Fruit fly (Drosophila melanogaster): ENCODE data around the gene CG14262.

The CG14262 gene

DNA sequence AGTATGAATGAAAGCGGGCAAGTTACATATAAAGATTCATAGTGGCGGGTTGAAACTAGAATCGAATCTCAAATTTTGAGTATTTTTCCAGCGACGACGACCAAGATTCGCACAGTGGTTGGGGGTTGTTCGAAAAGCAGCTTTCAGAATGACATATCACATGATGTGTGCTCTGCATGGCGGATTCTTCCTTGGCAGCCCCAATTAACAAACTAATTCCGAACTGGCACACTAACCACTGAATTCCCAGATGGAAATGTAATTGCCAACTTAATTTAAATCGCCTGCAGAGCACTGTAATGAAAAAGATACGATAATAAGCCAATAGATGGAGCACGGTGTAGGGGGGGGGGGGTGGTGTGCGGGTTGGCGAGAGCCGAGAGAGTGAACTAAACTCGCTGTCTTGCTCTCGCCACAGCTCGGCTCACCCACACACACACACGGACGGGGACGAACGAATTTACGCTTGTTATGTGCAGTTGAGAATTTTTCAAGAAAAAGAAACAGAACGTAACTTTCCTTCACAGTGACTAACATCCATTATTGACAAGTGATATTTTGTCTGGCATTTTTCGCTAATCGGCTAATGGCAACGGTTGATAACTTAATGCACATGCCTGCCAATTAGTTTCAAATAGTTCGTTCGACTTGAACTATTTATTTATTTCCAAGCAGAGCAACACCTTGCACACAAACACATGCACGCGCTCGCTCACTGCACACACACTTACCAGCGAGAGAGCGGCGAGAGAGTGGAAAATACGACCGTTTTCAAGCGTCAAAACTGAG lies 16.0 kb upstream of the CG14262 start (continued):
- TF ChIP-seq CG10669 (GFP tag; optimal IDR thresholded peaks at IDR 0.05), result peak; percentile 98
- peak; percentile 90 for TF ChIP-seq CG6854 (GFP tag; optimal IDR thresholded peaks at IDR 0.05)
- peak; percentile 97 for TF ChIP-seq Sox15 (GFP tag; optimal IDR thresholded peaks at IDR 0.05)
- peak; percentile 94 for TF ChIP-seq CG11762 (GFP tag; optimal IDR thresholded peaks at IDR 0.05; ENCODE audit: insufficient read depth)
- peak; percentile 98 for TF ChIP-seq topi (GFP tag; optimal IDR thresholded peaks at IDR 0.05)
- TF ChIP-seq fkh (GFP tag; optimal IDR thresholded peaks at IDR 0.05), result peak; percentile 80
- TF ChIP-seq CG6163 (GFP tag; IDR thresholded peaks at IDR 0.05), result peak; percentile 98
- TF ChIP-seq vri (GFP tag; optimal IDR thresholded peaks at IDR 0.05), result peak; percentile 95
- peak; percentile 96 for TF ChIP-seq fd85E (GFP tag; optimal IDR thresholded peaks at IDR 0.05)
- TF ChIP-seq CG6276 (GFP tag; optimal IDR thresholded peaks at IDR 0.05), result peak; percentile 97
- TF ChIP-seq CG10631 (GFP tag; optimal IDR thresholded peaks at IDR 0.05), result peak; percentile 97
- TF ChIP-seq fd59A (GFP tag; optimal IDR thresholded peaks at IDR 0.05), result peak; percentile 96
- TF ChIP-seq dac (GFP tag; optimal IDR thresholded peaks at IDR 0.05), result peak; percentile 98
- peak; percentile 99 for TF ChIP-seq eg (GFP tag; IDR thresholded peaks at IDR 0.05)
- TF ChIP-seq CG3919 (GFP tag; optimal IDR thresholded peaks at IDR 0.05), result peak; percentile 99
- peak; percentile 98 for TF ChIP-seq pdm3 (GFP tag; optimal IDR thresholded peaks at IDR 0.05)
- TF ChIP-seq acj6 (GFP tag; optimal IDR thresholded peaks at IDR 0.05), result peak; percentile 97
- peak; percentile 97 for TF ChIP-seq Smox (GFP tag; optimal IDR thresholded peaks at IDR 0.05)
- TF ChIP-seq CG31627 (GFP tag; optimal IDR thresholded peaks at IDR 0.05), result peak; percentile 98
- peak; percentile 97 for TF ChIP-seq CG6792 (GFP tag; optimal IDR thresholded peaks at IDR 0.05)
- TF ChIP-seq CG7368 (GFP tag; optimal IDR thresholded peaks at IDR 0.05), result peak; percentile 98
- peak; percentile 79 for TF ChIP-seq Blimp-1 (GFP tag; optimal IDR thresholded peaks at IDR 0.05)
- peak; percentile 96 for TF ChIP-seq CG16779 (tag; optimal IDR thresholded peaks at IDR 0.05)
- peak; percentile 97 for TF ChIP-seq Ets21C (GFP tag; optimal IDR thresholded peaks at IDR 0.05)
- peak; percentile 99 for TF ChIP-seq Sox14 (GFP tag; optimal IDR thresholded peaks at IDR 0.05)
- peak; percentile 95 for TF ChIP-seq Lpt (GFP tag; optimal IDR thresholded peaks at IDR 0.05)
- TF ChIP-seq Ets96B (tag; optimal IDR thresholded peaks at IDR 0.05), result peak; percentile 97
- peak; percentile 92 for TF ChIP-seq CG3032 (tag; optimal IDR thresholded peaks at IDR 0.05)
- TF ChIP-seq OdsH (GFP tag; optimal IDR thresholded peaks at IDR 0.05), result peak; percentile 98
- peak; percentile 97 for TF ChIP-seq achi (GFP tag; optimal IDR thresholded peaks at IDR 0.05)

DNA sequence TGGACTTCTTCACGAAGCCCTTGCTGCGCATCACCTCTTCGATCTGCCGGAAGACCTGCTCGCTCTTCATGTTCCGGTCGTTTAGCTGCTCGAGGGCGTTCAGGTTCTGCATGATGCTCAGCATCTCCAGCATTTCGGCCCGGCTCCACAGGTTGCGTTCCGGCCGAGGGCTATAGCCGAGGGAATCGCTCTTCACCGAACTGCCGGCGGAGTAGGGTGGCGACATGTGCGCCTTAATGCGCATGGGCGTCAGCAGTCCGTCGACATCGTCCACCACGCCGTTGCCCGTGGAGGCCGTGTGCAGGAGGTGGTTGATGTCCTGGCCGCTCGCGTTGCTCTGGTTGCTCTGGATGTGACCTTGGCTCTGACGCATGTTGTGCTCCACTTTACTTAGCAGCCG lies 14.2 kb upstream of the CG14262 start:
- TF ChIP-seq topi (GFP tag; optimal IDR thresholded peaks at IDR 0.05), result no peak
- no peak for TF ChIP-seq Ets21C (GFP tag; optimal IDR thresholded peaks at IDR 0.05)
- TF ChIP-seq CG6163 (GFP tag; IDR thresholded peaks at IDR 0.05), result no peak
- no peak for TF ChIP-seq Smox (GFP tag; optimal IDR thresholded peaks at IDR 0.05)
- TF ChIP-seq CG10669 (GFP tag; optimal IDR thresholded peaks at IDR 0.05), result no peak
- no peak for TF ChIP-seq Hr4 (GFP tag; optimal IDR thresholded peaks at IDR 0.05)
- TF ChIP-seq CG7368 (GFP tag; optimal IDR thresholded peaks at IDR 0.05), result no peak
- TF ChIP-seq vri (GFP tag; optimal IDR thresholded peaks at IDR 0.05), result no peak
- TF ChIP-seq CG34406 (GFP tag; optimal IDR thresholded peaks at IDR 0.05), result no peak
- no peak for TF ChIP-seq CG11762 (GFP tag; optimal IDR thresholded peaks at IDR 0.05; ENCODE audit: insufficient read depth)
- TF ChIP-seq CG8632 (GFP tag; optimal IDR thresholded peaks at IDR 0.05), result no peak
- no peak for TF ChIP-seq CG32006 (GFP tag; optimal IDR thresholded peaks at IDR 0.05)
- TF ChIP-seq CG8119 (GFP tag; IDR thresholded peaks at IDR 0.05), result no peak
- no peak for TF ChIP-seq esn (GFP tag; optimal IDR thresholded peaks at IDR 0.05)
- no peak for TF ChIP-seq Sox15 (GFP tag; optimal IDR thresholded peaks at IDR 0.05)
- TF ChIP-seq pdm3 (GFP tag; optimal IDR thresholded peaks at IDR 0.05), result no peak
- no peak for TF ChIP-seq dac (GFP tag; optimal IDR thresholded peaks at IDR 0.05)
- no peak for TF ChIP-seq Hr38 (GFP tag; optimal IDR thresholded peaks at IDR 0.05)
- no peak for TF ChIP-seq svp (GFP tag)
- no peak for TF ChIP-seq CG11294 (GFP tag; IDR thresholded peaks at IDR 0.05)

Measured in whole organism, prepupa.